Fruit fly (Drosophila melanogaster) Kc167 (cell line): ENCODE results near the gene CG13793.

Experiments used
- Myc ChIP-seq: fragments of >200 bp; optimal IDR thresholded peaks from 2 replicates; lab custom pipeline; 2017; ENCODE audit warnings: missing external identifiers
- Sin3A ChIP-seq: fragments of >200 bp; optimal IDR thresholded peaks from 2 replicates; lab custom pipeline; 2018; ENCODE audit warnings: missing external identifiers
- h ChIP-seq: fragments of >200 bp; optimal IDR thresholded peaks from 3 replicates; lab custom pipeline; 2018; ENCODE audit warnings: missing external identifiers
- insv ChIP-seq: fragments of >200 bp; optimal IDR thresholded peaks from 3 replicates; lab custom pipeline; 2018; ENCODE audit warnings: missing external identifiers
- psq ChIP-seq: fragments of >200 bp; optimal IDR thresholded peaks from 2 replicates; lab custom pipeline; 2017; ENCODE audit warnings: missing external identifiers
- ttk ChIP-seq: sonication (Bioruptor generic); optimal IDR thresholded peaks from 2 replicates; lab custom pipeline; 2017; ENCODE audit warnings: missing external identifiers

- TF ChIP-seq psq (lab: Kevin White, UChicago) = no peak
- no peak for TF ChIP-seq insv (lab: Kevin White, UChicago)
- TF ChIP-seq h (lab: Kevin White, UChicago) = no peak
- no peak for TF ChIP-seq Myc
- no peak for TF ChIP-seq Sin3A (lab: Kevin White, UChicago)
- TF ChIP-seq ttk = no peak
Observed at dm6 chr2L:7678095-7678784, 41.0 kb downstream of the CG13793 start.
